Fruit fly (Drosophila melanogaster) whole organism, adult: ENCODE data around the gene PGRP-LC.

Experiments
- CG1620 ChIP-seq: fragments of 200-800 bp; sonication (Bioruptor generic); optimal IDR thresholded peaks from 2 replicates; lab custom pipeline; 2016; ENCODE audit warnings: missing biosample characterization, missing genetic modification characterization
- CG7101 ChIP-seq: fragments of 200-800 bp; sonication (Bioruptor generic); optimal IDR thresholded peaks from 2 replicates; lab custom pipeline; 2018; ENCODE audit warnings: missing biosample characterization, mild to moderate bottlenecking, missing genetic modification characterization, moderate library complexity
- Clk ChIP-seq: fragments of 200-800 bp; sonication (Bioruptor generic); optimal IDR thresholded peaks from 2 replicates; lab custom pipeline; 2017; ENCODE audit warnings: missing biosample characterization, missing genetic modification characterization
- cnc ChIP-seq, 2 experiments: fragments of >200 bp; optimal IDR thresholded peaks; 2 replicates each; lab custom pipeline; 2017
- ovo ChIP-seq: fragments of 200-800 bp; sonication (Bioruptor generic); optimal IDR thresholded peaks from 2 replicates; lab custom pipeline; 2016; ENCODE audit warnings: missing biosample characterization, missing genetic modification characterization
- tj ChIP-seq: fragments of 200-800 bp; sonication (Bioruptor generic); optimal IDR thresholded peaks from 3 replicates; lab custom pipeline; 2017; ENCODE audit warnings: missing biosample characterization, mild to moderate bottlenecking, missing genetic modification characterization, moderate library complexity
- toe ChIP-seq: fragments of 200-800 bp; sonication (Bioruptor generic); optimal IDR thresholded peaks from 2 replicates; lab custom pipeline; 2016; ENCODE audit warnings: missing biosample characterization, missing genetic modification characterization

DNA sequence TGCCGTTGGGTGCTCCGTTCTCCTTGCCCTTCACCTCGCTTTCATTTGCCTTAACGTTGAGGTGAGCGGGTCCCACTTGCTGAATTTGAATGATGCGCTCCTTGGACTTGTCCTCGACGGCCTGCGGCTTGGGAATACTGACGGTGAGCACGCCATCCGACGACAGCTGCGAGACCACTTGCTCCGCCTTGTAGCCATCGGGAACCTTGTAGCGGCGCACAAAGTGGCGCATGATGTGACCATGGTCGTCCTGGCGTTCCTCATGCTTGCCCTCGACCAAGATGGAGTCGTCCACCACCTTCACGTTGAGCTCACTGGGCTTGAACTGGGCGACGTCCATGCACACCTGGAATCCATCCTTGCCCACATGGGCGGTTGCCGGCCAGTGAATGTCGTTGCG, 38.0 kb downstream of the PGRP-LC start:
- no peak for TF ChIP-seq CG7101
- TF ChIP-seq cnc (optimal IDR thresholded peaks at IDR 0.05; lab: Kevin White, UChicago): no peak
- no peak for TF ChIP-seq tj (GFP tag; lab: Kevin White, UChicago)
- no peak for TF ChIP-seq ovo (GFP tag; lab: Kevin White, UChicago)
- no peak for TF ChIP-seq toe (GFP tag; lab: Kevin White, UChicago)
- no peak for TF ChIP-seq CG1620
- TF ChIP-seq Clk (GFP tag; lab: Kevin White, UChicago): peak; percentile 63
